Worm (Caenorhabditis elegans) whole organism, L4 larva: Measurements from ENCODE around the gene hch-1.

Experiments used
- aly-2 ChIP-seq: sonication (generic microtip); optimal IDR thresholded peaks from 2 replicates; lab custom pipeline; 2018; ENCODE audit warnings: missing biosample characterization, missing genetic modification characterization
- ceh-20 ChIP-seq: fragments of 200-800 bp; sonication (Bioruptor generic); IDR thresholded peaks from 2 replicates; pipeline ENCODE4 v1.3.6; 2022; ENCODE audit warnings: missing genetic modification reagents, missing genetic modification characterization, missing compliant biosample characterization
- fkh-10 ChIP-seq: fragments of 150-350 bp; optimal IDR thresholded peaks from 2 replicates; lab custom pipeline; 2014; ENCODE audit warnings: missing biosample characterization, missing genetic modification reagents, missing genetic modification characterization
- madf-9 ChIP-seq: fragments of 200-800 bp; sonication (Bioruptor generic); conservative IDR thresholded peaks from 2 replicates; pipeline ENCODE4 v1.3.6; 2022; ENCODE audit warnings: missing genetic modification reagents, missing genetic modification characterization, missing compliant biosample characterization
- mdl-1 ChIP-seq, 2 experiments: fragments of 150-350 bp in 1 of 2; sonication (generic microtip) in 1 of 2; optimal IDR thresholded peaks; 2 replicates each; lab custom pipeline; 2014 to 2017; ENCODE audit warnings: missing biosample characterization in 2 of 2, missing genetic modification characterization in 2 of 2
- nhr-25 ChIP-seq: sonication (generic microtip); optimal IDR thresholded peaks from 2 replicates; lab custom pipeline; 2017; ENCODE audit warnings: missing genetic modification characterization, mild to moderate bottlenecking, missing compliant biosample characterization, antibody characterized with exemption, moderate library complexity, borderline replicate concordance; ENCODE audit not compliant: insufficient read depth
- nhr-76 ChIP-seq: fragments of 150-350 bp; optimal IDR thresholded peaks from 2 replicates; lab custom pipeline; 2014; ENCODE audit warnings: missing biosample characterization, missing genetic modification characterization
- nhr-77 ChIP-seq: fragments of 150-350 bp; optimal IDR thresholded peaks from 2 replicates; lab custom pipeline; 2014; ENCODE audit warnings: missing biosample characterization, missing genetic modification characterization
- unc-62 ChIP-seq, 3 experiments: fragments of 150-350 bp in 1 of 3; sonication (generic microtip); optimal IDR thresholded peaks in 2 of 3; peaks in 1 of 3; 1 replicate in 1 of 3; 2 replicates in 2 of 3; lab custom pipeline; 2014 to 2017; ENCODE audit warnings: missing biosample characterization in 3 of 3, missing genetic modification characterization in 3 of 3, missing genetic modification reagents in 3 of 3, missing genotype in 1 of 3

DNA sequence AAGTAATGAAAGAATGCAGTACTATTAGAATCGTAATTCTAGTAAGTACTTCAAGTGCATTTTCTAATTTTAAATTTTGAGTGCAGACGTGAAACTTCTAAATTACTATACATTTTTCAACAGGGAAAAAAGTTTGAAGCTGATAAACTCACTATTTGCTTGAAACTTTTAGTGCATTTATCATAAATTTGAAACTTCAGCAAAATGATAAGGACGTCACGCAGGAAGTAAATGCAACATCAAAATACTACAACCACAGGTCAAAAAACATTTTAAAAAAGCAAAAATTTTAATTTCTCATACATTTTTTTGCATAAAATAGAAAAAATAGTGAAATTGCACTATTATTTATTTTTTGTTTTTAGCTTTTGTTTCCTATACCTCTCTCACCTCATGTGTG lies 39.7 kb upstream of the hch-1 start:
- TF ChIP-seq mdl-1 (tag; optimal IDR thresholded peaks at IDR 0.05; lab: Kevin White, UChicago) (no peak), nhr-77 (tag; lab: Kevin White, UChicago) (no peak), nhr-25 (tag; lab: Kevin White, UChicago) (no peak), ceh-20 (no peak), unc-62 (GFP tag; optimal IDR thresholded peaks at IDR 0.05 in 1 of 2; lab: Kevin White, UChicago) (no peak), unc-62 (tag; optimal IDR thresholded peaks at IDR 0.05; lab: Kevin White, UChicago) (no peak), aly-2 (tag; lab: Kevin White, UChicago) (no peak), madf-9 (GFP tag; lab: Robert Waterston, UW) (no peak), fkh-10 (GFP tag; lab: Kevin White, UChicago) (no peak), nhr-76 (tag; lab: Kevin White, UChicago) (no peak)
